Worm (Caenorhabditis elegans) whole organism, L4 larva: ENCODE measurements around the gene hizr-1.

Source experiments
- ZK546.5 ChIP-seq, 2 experiments: sonication (generic microtip); optimal IDR thresholded peaks; 2 replicates each; lab custom pipeline; 2017; ENCODE audit warnings: missing biosample characterization in 2 of 2, missing genetic modification characterization in 2 of 2
- ceh-82 ChIP-seq: sonication (generic microtip); optimal IDR thresholded peaks from 2 replicates; lab custom pipeline; 2017; ENCODE audit warnings: missing biosample characterization, missing genetic modification characterization
- ces-1 ChIP-seq: fragments of 150-350 bp; sonication (generic microtip); optimal IDR thresholded peaks from 4 replicates; lab custom pipeline; 2014; ENCODE audit warnings: missing biosample characterization, missing genetic modification reagents, missing genetic modification characterization
- hif-1 ChIP-seq, 2 experiments: sonication (generic microtip); optimal IDR thresholded peaks; 2 replicates each; lab custom pipeline; 2016 to 2017; ENCODE audit warnings: missing compliant biosample characterization in 2 of 2, missing genetic modification characterization in 2 of 2, missing genetic modification reagents in 2 of 2, missing genotype in 2 of 2, mild to moderate bottlenecking in 1 of 2
- jun-1 ChIP-seq: fragments of 150-350 bp; optimal IDR thresholded peaks from 2 replicates; lab custom pipeline; 2014; ENCODE audit warnings: missing biosample characterization, missing genetic modification reagents, missing genetic modification characterization
- mep-1 ChIP-seq: fragments of 150-350 bp; sonication (generic microtip); optimal IDR thresholded peaks from 3 replicates; lab custom pipeline; 2014; ENCODE audit warnings: missing biosample characterization, missing genetic modification characterization
- nhr-237 ChIP-seq: sonication (generic microtip); optimal IDR thresholded peaks from 2 replicates; lab custom pipeline; 2017; ENCODE audit warnings: missing biosample characterization, missing genetic modification characterization
- nhr-25 ChIP-seq: sonication (generic microtip); optimal IDR thresholded peaks from 2 replicates; lab custom pipeline; 2017; ENCODE audit warnings: missing genetic modification characterization, mild to moderate bottlenecking, missing compliant biosample characterization, antibody characterized with exemption, moderate library complexity, borderline replicate concordance; ENCODE audit not compliant: insufficient read depth
- nhr-28 ChIP-seq: fragments of 150-350 bp; optimal IDR thresholded peaks from 2 replicates; lab custom pipeline; 2014; ENCODE audit warnings: missing biosample characterization, missing genetic modification characterization
- nhr-41 ChIP-seq: fragments of 200-800 bp; sonication (Bioruptor generic); IDR thresholded peaks from 2 replicates; pipeline ENCODE4 v1.3.6; 2022; ENCODE audit warnings: missing genetic modification reagents, missing genetic modification characterization, missing compliant biosample characterization
- nhr-76 ChIP-seq: fragments of 150-350 bp; optimal IDR thresholded peaks from 2 replicates; lab custom pipeline; 2014; ENCODE audit warnings: missing biosample characterization, missing genetic modification characterization
- snpc-4 ChIP-seq: fragments of 150-350 bp; optimal IDR thresholded peaks from 2 replicates; lab custom pipeline; 2014; ENCODE audit warnings: missing biosample characterization, missing genetic modification characterization
- tra-1 ChIP-seq: fragments of 200-800 bp; sonication (Bioruptor generic); IDR thresholded peaks from 2 replicates; pipeline ENCODE4 v1.3.6; 2022; ENCODE audit warnings: missing genetic modification reagents, missing genetic modification characterization, missing compliant biosample characterization

- TF ChIP-seq snpc-4 (tag; lab: Kevin White, UChicago) (no peak), nhr-76 (no peak), nhr-25 (tag; lab: Kevin White, UChicago) (no peak), ceh-82 (no peak), ZK546.5 (tag; optimal IDR thresholded peaks at IDR 0.05; lab: Kevin White, UChicago) (no peak), nhr-237 (tag; lab: Kevin White, UChicago) (no peak), jun-1 (tag; lab: Kevin White, UChicago) (no peak), mep-1 (tag; lab: Kevin White, UChicago) (no peak), hif-1 (tag; optimal IDR thresholded peaks at IDR 0.05; lab: Kevin White, UChicago) (no peak), nhr-41 (no peak), ces-1 (no peak), nhr-28 (tag; lab: Kevin White, UChicago) (no peak), tra-1 (GFP tag; lab: Robert Waterston, UW) (no peak)
Measured at ce11 chrX:11268970-11269369, 49.1 kb upstream of the hizr-1 start, which contains the start of gene C03A3.3.
